Fruit fly (Drosophila melanogaster) whole organism, pupa: ENCODE results near the gene FarO.

ENCODE experiments used
- CG14655 ChIP-seq: fragments of 200-800 bp; sonication (Bioruptor generic); optimal IDR thresholded peaks from 3 replicates; lab custom pipeline; 2017; ENCODE audit warnings: mild to moderate bottlenecking, missing biosample characterization, missing genetic modification reagents, missing genetic modification characterization
- CG17806 ChIP-seq: fragments of 200-800 bp; sonication (Bioruptor generic); optimal IDR thresholded peaks from 2 replicates; lab custom pipeline; 2018; ENCODE audit warnings: missing biosample characterization, mild to moderate bottlenecking, missing genetic modification characterization, moderate library complexity
- CG8159 ChIP-seq: fragments of 200-800 bp; sonication (Bioruptor generic); optimal IDR thresholded peaks from 3 replicates; lab custom pipeline; 2018; ENCODE audit warnings: missing biosample characterization, mild to moderate bottlenecking, missing genetic modification characterization, moderate library complexity
- CG8301 ChIP-seq: fragments of 200-800 bp; sonication (Bioruptor generic); optimal IDR thresholded peaks from 2 replicates; lab custom pipeline; 2018; ENCODE audit warnings: missing biosample characterization, mild to moderate bottlenecking, missing genetic modification characterization
- EcR ChIP-seq: fragments of 200-800 bp; sonication (Bioruptor generic); optimal IDR thresholded peaks from 3 replicates; lab custom pipeline; 2019; ENCODE audit warnings: missing biosample characterization, missing genetic modification characterization, mild to moderate bottlenecking, moderate library complexity, missing genetic modification reagents

DNA sequence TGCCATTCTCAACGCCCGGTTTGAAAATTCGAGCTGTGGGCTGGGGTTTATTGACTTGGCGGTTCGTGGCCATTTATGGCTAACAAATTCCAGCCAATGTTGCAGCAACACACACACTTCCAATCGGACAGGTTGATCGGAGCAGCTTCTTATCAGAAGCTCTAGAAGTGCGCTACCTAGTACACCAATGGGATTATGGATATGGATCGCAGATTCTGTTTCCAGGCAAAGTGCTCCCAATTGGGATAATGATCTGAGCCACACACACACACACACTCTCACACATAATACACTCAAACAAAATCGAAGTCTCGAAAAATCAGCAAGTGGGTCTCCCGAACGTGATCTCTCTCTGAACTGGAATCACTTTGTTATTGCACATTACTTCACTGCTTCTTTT, 17.9 kb upstream of the FarO start:
- TF ChIP-seq CG14655 (GFP tag; lab: Kevin White, UChicago) (no peak), CG8159 (tag; lab: Kevin White, UChicago) (no peak), CG17806 (tag; lab: Kevin White, UChicago) (no peak), CG8301 (no peak), EcR (GFP tag; lab: Kevin White, UChicago) (no peak)
